Fruit fly (Drosophila melanogaster): ENCODE measurements around the gene p.
A peak's percentile ranks its signal among the peaks of the same experiment; 100 is the strongest.

p gene

DNA sequence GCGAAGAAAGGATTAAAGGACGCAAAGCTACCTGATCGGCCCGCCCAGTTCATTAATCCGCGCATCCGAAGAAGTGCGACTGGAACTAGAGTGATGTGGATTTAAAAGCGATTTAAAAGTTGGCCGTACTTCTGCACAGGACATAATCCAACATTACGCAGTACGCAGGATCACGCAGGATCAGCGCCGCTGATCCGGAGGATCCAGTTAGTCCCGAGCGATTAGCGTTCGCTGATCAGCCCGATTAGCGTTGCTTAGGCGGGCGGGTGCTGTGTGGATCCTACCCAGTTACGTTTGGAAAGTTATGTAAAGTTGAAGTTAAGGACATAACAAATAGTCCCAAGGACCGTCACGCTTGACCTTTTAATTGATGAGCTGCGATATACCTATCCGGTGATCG lies 28.7 kb upstream of the p start:
- TF ChIP-seq CG7786 (GFP tag; optimal IDR thresholded peaks at IDR 0.05) (no peak), CG15479 (GFP tag; optimal IDR thresholded peaks at IDR 0.05) (peak; percentile 88), tll (GFP tag; optimal IDR thresholded peaks at IDR 0.05) (peak in 1 of 2 experiments; percentile 93), BEAF-32 (GFP tag; optimal IDR thresholded peaks at IDR 0.05) (no peak), CG7987 (GFP tag; optimal IDR thresholded peaks at IDR 0.05) (no peak), zen (tag; optimal IDR thresholded peaks at IDR 0.05) (peak; percentile 76), dysf (GFP tag; IDR thresholded peaks at IDR 0.05) (no peak)

DNA sequence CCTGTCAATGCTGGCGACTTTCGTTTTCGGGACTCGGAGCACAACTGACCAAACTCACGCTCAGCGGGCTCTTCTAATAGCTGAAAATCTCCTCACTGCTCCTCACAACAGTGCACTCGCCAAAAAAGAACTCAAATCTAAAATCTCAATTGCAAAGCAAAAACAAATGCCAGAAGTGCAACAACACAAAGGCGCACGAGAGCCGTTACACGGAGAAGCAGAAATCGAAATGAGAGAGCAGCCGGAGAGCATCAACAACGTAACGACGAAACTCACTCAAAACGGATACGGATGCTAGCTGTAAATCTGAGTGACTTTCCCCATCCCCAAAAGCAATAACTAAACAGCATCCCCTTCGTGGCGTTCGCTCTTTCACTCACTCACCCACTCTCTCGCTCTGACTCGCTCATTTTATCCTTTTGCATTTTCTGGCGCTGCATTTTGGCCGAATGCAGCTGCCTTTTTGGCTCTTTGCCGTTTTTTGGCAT lies 27.3 kb upstream of the p start, which contains the start of gene hb:
Gene hb, minus strand, starts transcription at position 51 of the 488 bp plus-strand sequence.
- TF ChIP-seq danr (GFP tag; IDR thresholded peaks at IDR 0.05): no peak
- TF ChIP-seq CG16813 (GFP tag; IDR thresholded peaks at IDR 0.05; ENCODE audit: partially characterized antibody): peak; percentile 27; the same call in 1 of the 3 replicates
- TF ChIP-seq Dbx (GFP tag; IDR thresholded peaks at IDR 0.05): no peak
- no peak for TF ChIP-seq CG14441 (GFP tag; IDR thresholded peaks at IDR 0.05)
- 0 out of 2 replicates have a peak, but pooled peaks have one; percentile 30 for TF ChIP-seq bbx (GFP tag; IDR thresholded peaks at IDR 0.05; ENCODE audit: partially characterized antibody)
- TF ChIP-seq CG13775 (GFP tag; optimal IDR thresholded peaks at IDR 0.05): no peak
- TF ChIP-seq pita (GFP tag; optimal IDR thresholded peaks at IDR 0.05): no peak
- TF ChIP-seq Nf-YB (GFP tag; optimal IDR thresholded peaks at IDR 0.05): peak; percentile 4
- TF ChIP-seq CG31388 (GFP tag; optimal IDR thresholded peaks at IDR 0.05): no peak
- TF ChIP-seq CG1832 (GFP tag; optimal IDR thresholded peaks at IDR 0.05): peak; percentile 20
- no peak for TF ChIP-seq vvl (GFP tag; IDR thresholded peaks at IDR 0.05)
- no peak for TF ChIP-seq trh (GFP tag; optimal IDR thresholded peaks at IDR 0.05)
- TF ChIP-seq Trl (optimal IDR thresholded peaks at IDR 0.05): peak; percentile 45 to 81
- no peak for TF ChIP-seq Trl (GFP tag; optimal IDR thresholded peaks at IDR 0.05)
- TF ChIP-seq z (GFP tag; IDR thresholded peaks at IDR 0.05): peak; percentile 97
- no peak for TF ChIP-seq CG8359 (GFP tag; optimal IDR thresholded peaks at IDR 0.05; ENCODE audit: borderline replicate concordance)
- no peak for TF ChIP-seq CG2199 (GFP tag; IDR thresholded peaks at IDR 0.05)
- TF ChIP-seq amos (GFP tag; IDR thresholded peaks at IDR 0.05; ENCODE audit: partially characterized antibody): no peak; the same call in 1 of the 2 replicates
- peak; percentile 70; the same call in 1 of the 2 replicates for TF ChIP-seq CG4360 (GFP tag; IDR thresholded peaks at IDR 0.05)
- TF ChIP-seq CG1603 (tag; optimal IDR thresholded peaks at IDR 0.05): no peak
- no peak for TF ChIP-seq cad (GFP tag; optimal IDR thresholded peaks at IDR 0.05)
- TF ChIP-seq nerfin-1 (tag; optimal IDR thresholded peaks at IDR 0.05): no peak
- no peak for TF ChIP-seq CG8281 (tag; optimal IDR thresholded peaks at IDR 0.05)
- TF ChIP-seq Scr (GFP tag; IDR thresholded peaks at IDR 0.05; ENCODE audit: partially characterized antibody): no peak
- no peak for TF ChIP-seq Spps (tag; optimal IDR thresholded peaks at IDR 0.05)
- TF ChIP-seq al (GFP tag; IDR thresholded peaks at IDR 0.05): no peak
- no peak for TF ChIP-seq crp (GFP tag; optimal IDR thresholded peaks at IDR 0.05)
- no peak for TF ChIP-seq CG14965 (GFP tag; optimal IDR thresholded peaks at IDR 0.05; ENCODE audit: borderline replicate concordance)

DNA sequence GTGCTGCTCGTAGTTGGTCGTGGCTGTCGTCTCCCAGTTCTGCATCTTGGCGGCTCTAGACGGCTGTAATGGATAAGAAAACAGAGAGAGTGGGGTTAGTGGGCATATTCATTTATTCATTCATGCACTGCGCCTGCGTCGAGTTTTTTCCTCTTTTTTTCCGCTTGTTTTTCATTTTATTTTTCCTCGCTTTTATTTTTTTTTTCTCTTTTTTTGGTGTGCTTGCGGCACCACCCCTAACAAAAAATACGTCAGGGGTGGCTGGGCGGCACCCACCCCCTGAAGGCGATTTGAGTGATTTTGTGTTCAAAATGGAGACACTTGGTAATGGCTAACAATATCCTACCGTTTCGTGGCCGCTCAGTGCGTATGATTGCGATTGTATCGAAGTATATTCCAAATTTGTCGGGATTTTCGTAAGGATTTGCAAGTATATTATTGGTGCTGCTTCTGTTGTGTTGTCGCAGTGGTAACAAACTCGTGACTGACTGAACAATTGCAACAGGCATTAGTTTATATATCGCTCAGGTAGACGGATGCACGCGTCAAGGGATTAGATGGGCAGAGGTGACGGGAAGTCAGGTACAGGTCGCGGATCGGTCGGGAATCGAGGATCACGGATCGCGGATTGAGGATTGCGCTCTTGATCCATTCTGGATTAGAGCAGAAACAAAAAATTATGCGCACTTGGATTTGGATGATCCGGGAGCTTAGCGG lies 23.8 kb upstream of the p start:
- TF ChIP-seq tap (tag; optimal IDR thresholded peaks at IDR 0.05): no peak
- peak; percentile 17 for TF ChIP-seq CG13775 (GFP tag; optimal IDR thresholded peaks at IDR 0.05)
- no peak for TF ChIP-seq shn (GFP tag; optimal IDR thresholded peaks at IDR 0.05)
- no peak for TF ChIP-seq CG8765 (GFP tag; IDR thresholded peaks at IDR 0.05)
- TF ChIP-seq CG4282 (GFP tag; optimal IDR thresholded peaks at IDR 0.05): no peak
- TF ChIP-seq Oli (tag; optimal IDR thresholded peaks at IDR 0.05): no peak
- no peak for TF ChIP-seq CG2678 (tag; optimal IDR thresholded peaks at IDR 0.05)
- TF ChIP-seq CG6689 (GFP tag; IDR thresholded peaks at IDR 0.05): no peak
- TF ChIP-seq CG1233 (GFP tag; optimal IDR thresholded peaks at IDR 0.05): no peak
- no peak for TF ChIP-seq vfl (GFP tag; optimal IDR thresholded peaks at IDR 0.05)
- TF ChIP-seq Hr39 (optimal IDR thresholded peaks at IDR 0.05): no peak
- TF ChIP-seq toy (GFP tag; IDR thresholded peaks at IDR 0.05): peak; percentile 48; the same call in 1 of the 2 replicates
- TF ChIP-seq Rx (GFP tag; IDR thresholded peaks at IDR 0.05): no peak
- TF ChIP-seq stc (GFP tag; IDR thresholded peaks at IDR 0.05): no peak
- no peak for TF ChIP-seq klu (GFP tag; IDR thresholded peaks at IDR 0.05)

Measured in whole organism, embryonic.